Fruit fly (Drosophila melanogaster) whole organism, embryonic: Measurements from ENCODE around the gene Tasp1.

Experiments used
- Bdp1 ChIP-seq: fragments of 200-800 bp; sonication (Bioruptor generic); optimal IDR thresholded peaks from 3 replicates; lab custom pipeline; 2016; ENCODE audit warnings: missing biosample characterization, missing genetic modification characterization
- Bteb2 ChIP-seq: fragments of 200-800 bp; sonication (Bioruptor generic); optimal IDR thresholded peaks from 2 replicates; lab custom pipeline; 2016; ENCODE audit warnings: missing biosample characterization, missing genetic modification characterization
- CG10366 ChIP-seq: fragments of 200-800 bp; sonication (Bioruptor generic); IDR thresholded peaks from 2 replicates; pipeline ENCODE4 v1.3.6; 2022; ENCODE audit warnings: missing biosample characterization, missing genetic modification characterization
- CG11398 ChIP-seq: fragments of 200-800 bp; sonication (Bioruptor generic); optimal IDR thresholded peaks from 2 replicates; lab custom pipeline; 2016; ENCODE audit warnings: missing biosample characterization, missing genetic modification characterization
- CG11456 ChIP-seq: fragments of 200-800 bp; sonication (Bioruptor generic); IDR thresholded peaks from 3 replicates; pipeline ENCODE4 v1.3.6; 2022; ENCODE audit warnings: missing biosample characterization, missing genetic modification characterization
- CG15011 ChIP-seq: fragments of 200-800 bp; sonication (Bioruptor generic); optimal IDR thresholded peaks from 3 replicates; lab custom pipeline; 2018; ENCODE audit warnings: missing biosample characterization, mild to moderate bottlenecking, missing genetic modification characterization
- CG15514 ChIP-seq: fragments of 200-800 bp; sonication (Bioruptor generic); optimal IDR thresholded peaks from 3 replicates; lab custom pipeline; 2017; ENCODE audit warnings: missing biosample characterization, missing genetic modification characterization, mild to moderate bottlenecking, moderate library complexity, missing genetic modification reagents
- CG17912 ChIP-seq: fragments of 200-800 bp; sonication (Bioruptor generic); optimal IDR thresholded peaks from 2 replicates; lab custom pipeline; 2018; ENCODE audit warnings: missing biosample characterization, mild to moderate bottlenecking, missing genetic modification characterization
- CG1832 ChIP-seq: fragments of 200-800 bp; sonication (Bioruptor generic); optimal IDR thresholded peaks from 2 replicates; lab custom pipeline; 2017; ENCODE audit warnings: missing biosample characterization, mild to moderate bottlenecking, missing genetic modification characterization, inconsistent platforms
- CG18476 ChIP-seq: fragments of 200-800 bp; sonication (Bioruptor generic); optimal IDR thresholded peaks from 2 replicates; lab custom pipeline; 2016; ENCODE audit warnings: missing biosample characterization, mild to moderate bottlenecking, missing genetic modification characterization
- CG2199 ChIP-seq: fragments of 200-800 bp; sonication (Bioruptor generic); IDR thresholded peaks from 3 replicates; pipeline ENCODE4 v1.3.6; 2022; ENCODE audit warnings: missing biosample characterization, missing genetic modification characterization
- CG2712 ChIP-seq: fragments of 200-800 bp; optimal IDR thresholded peaks from 3 replicates; lab custom pipeline; 2019; ENCODE audit warnings: missing biosample characterization, mild to moderate bottlenecking, missing genetic modification characterization, moderate library complexity
- CG31441 ChIP-seq: fragments of 200-800 bp; sonication (Bioruptor generic); IDR thresholded peaks from 2 replicates; pipeline ENCODE4 v1.3.6; 2022; ENCODE audit warnings: missing biosample characterization, missing genetic modification characterization
- CG33213 ChIP-seq: fragments of 200-800 bp; sonication (Bioruptor generic); optimal IDR thresholded peaks from 3 replicates; lab custom pipeline; 2016; ENCODE audit warnings: missing biosample characterization, missing genetic modification characterization
- CG34422 ChIP-seq: fragments of 200-800 bp; sonication (Bioruptor generic); IDR thresholded peaks from 3 replicates; pipeline ENCODE4 v1.3.6; 2022; ENCODE audit warnings: missing biosample characterization, missing genetic modification characterization
- CG3726 ChIP-seq: fragments of 200-800 bp; sonication (Bioruptor generic); IDR thresholded peaks from 3 replicates; pipeline ENCODE4, ENCODE4 v1.3.6; 2022; ENCODE audit warnings: missing biosample characterization, missing genetic modification characterization
- CG3995 ChIP-seq: fragments of 200-800 bp; sonication (Bioruptor generic); optimal IDR thresholded peaks from 3 replicates; lab custom pipeline; 2016; ENCODE audit warnings: missing biosample characterization, missing genetic modification characterization
- CG4328 ChIP-seq: fragments of 200-800 bp; sonication (Bioruptor generic); optimal IDR thresholded peaks from 3 replicates; lab custom pipeline; 2017; ENCODE audit warnings: missing biosample characterization, missing genetic modification reagents, missing genetic modification characterization
- CG6272 ChIP-seq: fragments of 200-800 bp; sonication (Bioruptor generic); IDR thresholded peaks from 2 replicates; pipeline ENCODE4 v1.3.6; 2022; ENCODE audit warnings: missing biosample characterization, missing genetic modification characterization
- CG6765 ChIP-seq: fragments of 200-800 bp; sonication (Bioruptor generic); optimal IDR thresholded peaks from 3 replicates; lab custom pipeline; 2017; ENCODE audit warnings: missing biosample characterization, mild to moderate bottlenecking, missing genetic modification characterization
- CG7963 ChIP-seq: fragments of 200-800 bp; sonication (Bioruptor generic); IDR thresholded peaks from 3 replicates; pipeline ENCODE4 v1.3.6; 2022; ENCODE audit warnings: missing biosample characterization, missing genetic modification characterization; ENCODE audit not compliant: partially characterized antibody
- D19A ChIP-seq: fragments of 200-800 bp; optimal IDR thresholded peaks from 3 replicates; lab custom pipeline; 2019; ENCODE audit warnings: missing biosample characterization, mild to moderate bottlenecking, missing genetic modification characterization, moderate library complexity
- Dad ChIP-seq: fragments of 200-800 bp; sonication (Bioruptor generic); optimal IDR thresholded peaks from 3 replicates; lab custom pipeline; 2016; ENCODE audit warnings: missing biosample characterization, missing genetic modification characterization
- Dbx ChIP-seq: fragments of 200-800 bp; sonication (Bioruptor generic); IDR thresholded peaks from 3 replicates; pipeline ENCODE4 v1.3.6; 2022; ENCODE audit warnings: missing biosample characterization, missing genetic modification characterization
- Doc3 ChIP-seq: fragments of 200-800 bp; sonication (Bioruptor generic); IDR thresholded peaks from 3 replicates; pipeline ENCODE4 v1.3.6; 2022; ENCODE audit warnings: missing biosample characterization, missing genetic modification characterization; ENCODE audit not compliant: partially characterized antibody
- Gsc ChIP-seq: fragments of 200-800 bp; sonication (Bioruptor generic); IDR thresholded peaks from 2 replicates; pipeline ENCODE4 v1.3.6; 2022; ENCODE audit warnings: missing biosample characterization, missing genetic modification characterization
- HLHmδ ChIP-seq: fragments of 200-800 bp; sonication (Bioruptor generic); optimal IDR thresholded peaks from 2 replicates; lab custom pipeline; 2018; ENCODE audit warnings: missing biosample characterization, mild to moderate bottlenecking, missing genetic modification characterization, moderate library complexity
- Hr51 ChIP-seq, 2 experiments: fragments of 200-800 bp; sonication (Bioruptor generic); optimal IDR thresholded peaks; 2 replicates in 1 of 2; 3 replicates in 1 of 2; lab custom pipeline; 2016 to 2018; ENCODE audit warnings: missing biosample characterization in 2 of 2, missing genetic modification characterization in 2 of 2, mild to moderate bottlenecking in 1 of 2, moderate library complexity in 1 of 2
- MTF-1 ChIP-seq: fragments of 200-800 bp; sonication (Bioruptor generic); optimal IDR thresholded peaks from 2 replicates; lab custom pipeline; 2018; ENCODE audit warnings: missing biosample characterization, mild to moderate bottlenecking, missing genetic modification characterization, borderline replicate concordance
- Mad ChIP-seq: fragments of 200-800 bp; sonication (Bioruptor generic); optimal IDR thresholded peaks from 2 replicates; lab custom pipeline; 2016; ENCODE audit warnings: missing biosample characterization, missing genetic modification characterization
- Max ChIP-seq: fragments of 200-800 bp; sonication (Bioruptor generic); optimal IDR thresholded peaks from 2 replicates; lab custom pipeline; 2016; ENCODE audit warnings: missing biosample characterization, mild to moderate bottlenecking, missing genetic modification characterization
- NfI ChIP-seq: fragments of 200-800 bp; sonication (Bioruptor generic); optimal IDR thresholded peaks from 3 replicates; lab custom pipeline; 2018; ENCODE audit warnings: missing biosample characterization, mild to moderate bottlenecking, missing genetic modification characterization, moderate library complexity
- YL-1 ChIP-seq: fragments of 200-800 bp; sonication (Bioruptor generic); optimal IDR thresholded peaks from 3 replicates; lab custom pipeline; 2017; ENCODE audit warnings: missing biosample characterization, mild to moderate bottlenecking, missing genetic modification characterization
- abd-A ChIP-seq: fragments of 200-800 bp; sonication (Bioruptor generic); optimal IDR thresholded peaks from 3 replicates; lab custom pipeline; 2019; ENCODE audit warnings: missing biosample characterization, mild to moderate bottlenecking, missing genetic modification characterization, moderate library complexity
- bab2 ChIP-seq: fragments of 200-800 bp; sonication (Bioruptor generic); optimal IDR thresholded peaks from 2 replicates; lab custom pipeline; 2016; ENCODE audit warnings: missing biosample characterization, missing genetic modification characterization
- cg ChIP-seq: fragments of 200-800 bp; sonication (Bioruptor generic); optimal IDR thresholded peaks from 3 replicates; lab custom pipeline; 2019; ENCODE audit warnings: missing biosample characterization, mild to moderate bottlenecking, missing genetic modification characterization, moderate library complexity
- chif ChIP-seq, 2 experiments: fragments of 200-800 bp; sonication (Bioruptor generic); optimal IDR thresholded peaks; 3 replicates each; lab custom pipeline; 2016; ENCODE audit warnings: missing biosample characterization in 2 of 2, missing genetic modification characterization in 2 of 2
- croc ChIP-seq: fragments of 200-800 bp; sonication (Bioruptor generic); conservative IDR thresholded peaks from 3 replicates; pipeline ENCODE4 v1.3.6; 2022; ENCODE audit warnings: missing biosample characterization, missing genetic modification characterization
- dysf ChIP-seq: fragments of 200-800 bp; sonication (Bioruptor generic); IDR thresholded peaks from 3 replicates; pipeline ENCODE4 v1.3.6; 2022; ENCODE audit warnings: missing biosample characterization, missing genetic modification characterization
- en ChIP-seq: fragments of 200-800 bp; sonication (Bioruptor generic); optimal IDR thresholded peaks from 2 replicates; lab custom pipeline; 2016; ENCODE audit warnings: missing biosample characterization, missing genetic modification characterization
- ewg ChIP-seq: fragments of 200-800 bp; sonication (Bioruptor generic); optimal IDR thresholded peaks from 3 replicates; lab custom pipeline; 2017; ENCODE audit warnings: mild to moderate bottlenecking, missing biosample characterization, missing genetic modification reagents, missing genetic modification characterization
- exex ChIP-seq: fragments of 200-800 bp; sonication (Bioruptor generic); optimal IDR thresholded peaks from 4 replicates; lab custom pipeline; 2018; ENCODE audit warnings: missing biosample characterization, mild to moderate bottlenecking, missing genetic modification characterization, moderate library complexity
- fru ChIP-seq: fragments of >200 bp; optimal IDR thresholded peaks from 2 replicates; lab custom pipeline; 2017
- gro ChIP-seq: fragments of 200-800 bp; sonication (Bioruptor generic); optimal IDR thresholded peaks from 2 replicates; lab custom pipeline; 2016; ENCODE audit warnings: missing biosample characterization, missing genetic modification characterization
- kay ChIP-seq: fragments of 200-800 bp; sonication (Bioruptor generic); optimal IDR thresholded peaks from 2 replicates; lab custom pipeline; 2016; ENCODE audit warnings: missing biosample characterization, missing genetic modification characterization
- kni ChIP-seq: fragments of 200-800 bp; sonication (Bioruptor generic); optimal IDR thresholded peaks from 3 replicates; lab custom pipeline; 2017; ENCODE audit warnings: mild to moderate bottlenecking, missing biosample characterization, missing genetic modification reagents, missing genetic modification characterization
- nerfin-1 ChIP-seq: fragments of 200-800 bp; sonication (Bioruptor generic); optimal IDR thresholded peaks from 3 replicates; lab custom pipeline; 2019; ENCODE audit warnings: missing biosample characterization, mild to moderate bottlenecking, missing genetic modification characterization, moderate library complexity
- pfk ChIP-seq: fragments of 200-800 bp; sonication (Bioruptor generic); optimal IDR thresholded peaks from 2 replicates; lab custom pipeline; 2018; ENCODE audit warnings: missing biosample characterization, mild to moderate bottlenecking, missing genetic modification characterization, moderate library complexity
- seq ChIP-seq: fragments of 200-800 bp; sonication (Bioruptor generic); IDR thresholded peaks from 2 replicates; pipeline ENCODE4 v1.3.6; 2022; ENCODE audit warnings: missing biosample characterization, missing genetic modification characterization
- slbo ChIP-seq: fragments of 200-800 bp; sonication (Bioruptor generic); IDR thresholded peaks from 2 replicates; pipeline ENCODE4 v1.3.6; 2022; ENCODE audit warnings: missing biosample characterization, missing genetic modification characterization
- vvl ChIP-seq: fragments of 200-800 bp; sonication (Bioruptor generic); IDR thresholded peaks from 2 replicates; pipeline ENCODE4 v1.3.6; 2022; ENCODE audit warnings: missing biosample characterization, missing genetic modification characterization

Tasp1 gene

dm6 chr3L:16047105-16047504 is 40.2 kb downstream of the Tasp1 start (continued):
- TF ChIP-seq pfk (no peak), chif (GFP tag; optimal IDR thresholded peaks at IDR 0.05; lab: Kevin White, UChicago) (no peak), CG33213 (no peak), CG2199 (GFP tag; lab: Robert Waterston, UW) (no peak), CG10366 (GFP tag; lab: Robert Waterston, UW) (no peak), CG1832 (GFP tag; lab: Kevin White, UChicago) (peak; percentile 59), nerfin-1 (tag; lab: Kevin White, UChicago) (peak; percentile 7), CG31441 (GFP tag; lab: Robert Waterston, UW) (no peak), CG15514 (GFP tag; lab: Kevin White, UChicago) (no peak), Doc3 (no peak), HLHmδ (peak; percentile 67), seq (GFP tag; lab: Robert Waterston, UW) (no peak), kay (no peak), CG3995 (GFP tag; lab: Kevin White, UChicago) (no peak), YL-1 (GFP tag; lab: Kevin White, UChicago) (no peak), Max (GFP tag; lab: Kevin White, UChicago) (no peak), bab2 (GFP tag; lab: Kevin White, UChicago) (no peak), MTF-1 (GFP tag; lab: Kevin White, UChicago) (no peak), ewg (GFP tag; lab: Kevin White, UChicago) (peak; percentile 90), Bdp1 (GFP tag; lab: Kevin White, UChicago) (no peak), abd-A (tag; lab: Kevin White, UChicago) (peak; percentile 27), en (GFP tag; lab: Kevin White, UChicago) (no peak), CG15011 (GFP tag; lab: Kevin White, UChicago) (no peak), CG3726 (GFP tag; lab: Robert Waterston, UW) (no peak), CG18476 (no peak), Dbx (no peak), croc (no peak), vvl (GFP tag; lab: Robert Waterston, UW) (no peak), CG34422 (GFP tag; lab: Robert Waterston, UW) (no peak), D19A (tag; lab: Kevin White, UChicago) (no peak)

- no peak for TF ChIP-seq Bteb2 (GFP tag; lab: Kevin White, UChicago)
- TF ChIP-seq fru (lab: Kevin White, UChicago) = no peak
- TF ChIP-seq CG6765 (GFP tag; lab: Kevin White, UChicago) = peak; percentile 49
- TF ChIP-seq Hr51 (GFP tag; optimal IDR thresholded peaks at IDR 0.05; lab: Kevin White, UChicago) = no peak
- peak; percentile 8 for TF ChIP-seq CG4328 (GFP tag; lab: Kevin White, UChicago)
- no peak for TF ChIP-seq CG33213
- TF ChIP-seq CG2199 (GFP tag; lab: Robert Waterston, UW) = peak; percentile 89
- no peak for TF ChIP-seq Gsc (GFP tag; lab: Robert Waterston, UW)
- peak; percentile 17 for TF ChIP-seq NfI (GFP tag; lab: Kevin White, UChicago)
- no peak for TF ChIP-seq CG7963 (GFP tag; lab: Robert Waterston, UW)
- no peak for TF ChIP-seq Dad (GFP tag; lab: Kevin White, UChicago)
- no peak for TF ChIP-seq CG6272 (GFP tag; lab: Robert Waterston, UW)
- TF ChIP-seq CG11398 (GFP tag; lab: Kevin White, UChicago) = peak; percentile 37
- TF ChIP-seq CG11456 = peak; percentile 46; the same call in 1 of the 3 replicates
- TF ChIP-seq exex (tag; lab: Kevin White, UChicago) = peak; percentile 53
- no peak for TF ChIP-seq dysf
- TF ChIP-seq CG17912 (GFP tag; lab: Kevin White, UChicago) = no peak
- peak; percentile 46 for TF ChIP-seq gro (GFP tag; lab: Kevin White, UChicago)
- TF ChIP-seq kni (GFP tag; lab: Kevin White, UChicago) = peak; percentile 81
- no peak for TF ChIP-seq slbo
- no peak for TF ChIP-seq Mad (GFP tag; lab: Kevin White, UChicago)
- peak; percentile 8 for TF ChIP-seq CG2712 (tag; lab: Kevin White, UChicago)
- TF ChIP-seq cg (GFP tag; lab: Kevin White, UChicago) = peak; percentile 53
Observed at dm6 chr3L:16046387-16047066, 40.8 kb downstream of the Tasp1 start.
